Worm (Caenorhabditis elegans): ENCODE data around the gene acbp-7.

DNA sequence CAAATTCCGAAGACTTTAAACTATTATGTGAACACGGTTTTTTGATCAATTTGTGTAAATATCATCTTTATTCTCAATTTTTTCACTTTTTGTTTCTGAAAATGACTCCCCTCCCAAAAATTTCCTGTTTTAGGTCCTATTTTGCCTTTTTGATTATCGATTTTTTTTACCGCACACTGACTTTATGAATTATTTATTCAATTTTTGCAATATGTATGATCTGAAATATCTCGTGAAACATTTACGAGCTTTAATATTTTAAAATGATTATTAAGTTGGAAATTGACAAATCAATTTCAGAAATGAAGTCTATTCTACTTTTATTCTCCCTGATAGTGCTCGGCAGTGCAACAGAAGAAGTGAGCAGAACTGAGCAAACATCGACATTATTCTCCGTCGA lies 41.9 kb downstream of the acbp-7 start, which contains the start of gene C35D10.1:
- TF ChIP-seq tab-1 (GFP tag; IDR thresholded peaks at IDR 0.05) (no peak), flt-1 (GFP tag; IDR thresholded peaks at IDR 0.05) (no peak), klf-2 (GFP tag; conservative IDR thresholded peaks at IDR 0.05) (no peak), ztf-23 (GFP tag; IDR thresholded peaks at IDR 0.05) (no peak), T22C8.4 (GFP tag; IDR thresholded peaks at IDR 0.05) (no peak)
